Worm (Caenorhabditis elegans) whole organism, midembryonic: Measurements from ENCODE around the gene molo-1.

Experiments used
- T22C8.4 ChIP-seq: fragments of 200-800 bp; sonication (Bioruptor generic); IDR thresholded peaks from 2 replicates; pipeline ENCODE4 v1.3.6; 2022; ENCODE audit warnings: missing genetic modification characterization, missing compliant biosample characterization
- cog-1 ChIP-seq: sonication (generic microtip); optimal IDR thresholded peaks from 2 replicates; lab custom pipeline; 2016; ENCODE audit warnings: missing genetic modification characterization, missing compliant biosample characterization
- flt-1 ChIP-seq: fragments of 200-800 bp; sonication (Bioruptor generic); IDR thresholded peaks from 2 replicates; pipeline ENCODE4 v1.3.6; 2022; ENCODE audit warnings: missing genetic modification characterization, missing compliant biosample characterization
- klf-2 ChIP-seq: fragments of 200-800 bp; sonication (Bioruptor generic); conservative IDR thresholded peaks from 2 replicates; pipeline ENCODE4 v1.3.6; 2022; ENCODE audit warnings: missing genetic modification reagents, missing genetic modification characterization, missing compliant biosample characterization
- med-1 ChIP-seq: sonication (generic microtip); optimal IDR thresholded peaks from 2 replicates; lab custom pipeline; 2017; ENCODE audit warnings: missing genetic modification characterization, mild to moderate bottlenecking, missing compliant biosample characterization, antibody characterized with exemption, missing genetic modification reagents; ENCODE audit not compliant: insufficient read depth
- ref-1 ChIP-seq: fragments of 200-800 bp; sonication (Bioruptor generic); conservative IDR thresholded peaks from 2 replicates; pipeline ENCODE4 v1.3.6; 2022; ENCODE audit warnings: missing genetic modification reagents, missing genetic modification characterization, missing compliant biosample characterization
- tab-1 ChIP-seq: fragments of 200-800 bp; sonication (Bioruptor generic); IDR thresholded peaks from 2 replicates; pipeline ENCODE4 v1.3.6; 2022; ENCODE audit warnings: missing genetic modification characterization, missing compliant biosample characterization
- ztf-23 ChIP-seq: fragments of 200-800 bp; sonication (Bioruptor generic); IDR thresholded peaks from 2 replicates; pipeline ENCODE4 v1.3.6; 2022; ENCODE audit warnings: missing genetic modification reagents, missing genetic modification characterization, missing compliant biosample characterization
- ztf-29 ChIP-seq: fragments of 200-800 bp; sonication (Bioruptor generic); IDR thresholded peaks from 2 replicates; pipeline ENCODE4 v1.3.6; 2022; ENCODE audit warnings: missing genetic modification reagents, missing genetic modification characterization, missing compliant biosample characterization

Gene molo-1

DNA sequence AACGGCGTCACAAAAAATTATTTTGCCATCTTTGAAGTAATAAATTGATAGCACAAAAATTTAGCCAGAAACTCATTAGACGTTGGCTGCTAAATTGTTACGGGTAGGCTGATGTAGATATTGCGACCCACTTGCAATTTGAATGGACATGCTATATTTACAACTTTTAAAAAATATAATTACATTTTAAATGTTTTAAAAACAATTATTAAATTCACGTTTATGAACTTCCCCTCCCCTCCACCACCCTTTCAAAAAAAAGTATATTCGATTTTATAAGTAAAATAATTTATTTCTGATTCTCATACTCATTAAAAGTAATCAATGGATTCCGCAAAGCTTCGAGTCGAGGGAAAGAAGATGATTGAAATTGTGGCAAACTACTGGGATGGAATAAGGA lies 40.9 kb downstream of the molo-1 start, which contains the start of gene basl-1:
Gene basl-1, plus strand, starts transcription at position 301 of the 400 bp plus-strand sequence.
- no peak for TF ChIP-seq med-1 (GFP tag; lab: Kevin White, UChicago)
- TF ChIP-seq flt-1: no peak

ce11 chrIII:5615675-5616074 lies 41.9 kb downstream of the molo-1 start:
- no peak for TF ChIP-seq klf-2 (GFP tag; lab: Robert Waterston, UW)
- TF ChIP-seq ref-1 (GFP tag; lab: Robert Waterston, UW): no peak
- no peak for TF ChIP-seq cog-1 (tag; lab: Kevin White, UChicago)
- TF ChIP-seq flt-1: no peak
- TF ChIP-seq ztf-29 (GFP tag; lab: Robert Waterston, UW): no peak
- no peak for TF ChIP-seq med-1 (GFP tag; lab: Kevin White, UChicago)
- no peak for TF ChIP-seq T22C8.4 (GFP tag; lab: Robert Waterston, UW)
- no peak for TF ChIP-seq ztf-23 (GFP tag; lab: Robert Waterston, UW)
- TF ChIP-seq tab-1: no peak

DNA sequence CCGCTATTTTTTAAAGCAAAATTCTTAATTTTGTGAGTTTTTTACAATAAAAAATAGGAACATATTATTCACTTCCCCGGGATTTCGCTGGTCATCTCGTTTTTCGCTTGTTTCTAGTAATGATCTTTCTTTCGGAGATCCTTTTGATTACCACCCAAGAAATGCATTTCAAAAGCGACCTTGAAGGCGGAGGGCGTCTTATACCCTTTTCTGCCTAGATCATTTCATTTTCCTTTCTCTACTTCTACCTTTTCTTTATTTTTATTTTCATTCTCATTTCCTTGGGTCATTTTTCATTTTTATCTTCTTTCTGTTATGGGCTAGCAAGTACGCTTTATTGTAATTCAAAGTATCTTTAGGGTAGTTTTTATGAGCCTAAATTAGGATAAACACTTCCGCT lies 46.4 kb downstream of the molo-1 start:
- TF ChIP-seq cog-1 (tag; lab: Kevin White, UChicago) (no peak), ztf-23 (GFP tag; lab: Robert Waterston, UW) (no peak), ref-1 (GFP tag; lab: Robert Waterston, UW) (no peak), tab-1 (no peak), flt-1 (no peak), T22C8.4 (GFP tag; lab: Robert Waterston, UW) (no peak), med-1 (GFP tag; lab: Kevin White, UChicago) (no peak), ztf-29 (GFP tag; lab: Robert Waterston, UW) (no peak), klf-2 (GFP tag; lab: Robert Waterston, UW) (no peak)

DNA sequence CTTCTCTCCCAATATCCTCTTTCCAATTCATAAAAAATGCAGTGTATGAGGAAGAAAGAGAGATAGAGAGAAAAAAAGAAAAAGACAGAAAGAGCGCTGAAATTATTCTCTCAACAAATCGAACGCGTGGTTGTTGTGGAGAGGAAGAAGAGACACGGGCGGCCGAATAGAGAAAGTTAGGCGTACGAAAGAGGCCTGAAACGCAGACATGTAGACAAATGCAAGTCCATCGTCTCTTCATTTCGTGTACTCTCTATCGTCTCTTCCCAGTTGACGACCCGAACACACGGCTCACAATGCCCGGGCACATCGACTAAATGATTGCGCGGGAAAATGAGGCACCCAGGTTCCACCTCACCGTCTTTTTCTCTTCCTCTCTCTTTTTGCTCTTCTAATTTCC lies 47.4 kb downstream of the molo-1 start:
- TF ChIP-seq ztf-29 (GFP tag; lab: Robert Waterston, UW) (no peak), cog-1 (tag; lab: Kevin White, UChicago) (peak; percentile 53)

ce11 chrIII:5622232-5623009 lies 48.6 kb downstream of the molo-1 start:
- no peak for TF ChIP-seq T22C8.4 (GFP tag; lab: Robert Waterston, UW)
- no peak for TF ChIP-seq med-1 (GFP tag; lab: Kevin White, UChicago)
- no peak for TF ChIP-seq ztf-23 (GFP tag; lab: Robert Waterston, UW)
- TF ChIP-seq tab-1: no peak
- TF ChIP-seq ztf-29 (GFP tag; lab: Robert Waterston, UW): no peak

- no peak for TF ChIP-seq cog-1 (tag; lab: Kevin White, UChicago)
- TF ChIP-seq ztf-29 (GFP tag; lab: Robert Waterston, UW): no peak
- TF ChIP-seq med-1 (GFP tag; lab: Kevin White, UChicago): no peak
- TF ChIP-seq tab-1: no peak
- TF ChIP-seq ztf-23 (GFP tag; lab: Robert Waterston, UW): no peak
- no peak for TF ChIP-seq klf-2 (GFP tag; lab: Robert Waterston, UW)
Measured at ce11 chrIII:5623418-5623817, 49.6 kb downstream of the molo-1 start.

DNA sequence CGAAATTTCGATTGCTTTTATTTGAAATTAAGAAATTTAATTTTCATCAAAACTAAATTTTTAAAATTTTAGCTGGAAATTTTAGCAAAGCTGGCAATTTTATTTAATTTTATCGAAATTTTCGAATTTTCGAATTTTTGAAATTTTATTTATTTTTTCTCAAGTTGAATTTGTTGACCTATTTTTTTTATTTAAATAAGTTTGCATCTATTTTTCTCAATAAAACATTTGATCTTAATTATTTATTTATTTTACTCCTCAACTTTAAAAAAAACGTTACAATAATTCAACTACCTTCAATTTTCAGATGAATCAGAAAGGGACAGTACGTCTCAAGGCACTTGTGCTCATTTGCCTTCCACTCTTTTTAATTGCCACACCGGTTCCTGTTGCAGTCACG lies 51.0 kb downstream of the molo-1 start, which contains the start of gene daf-4:
Gene daf-4, plus strand, starts transcription at position 301 of the 400 bp plus-strand sequence.
- TF ChIP-seq ztf-29 (GFP tag; lab: Robert Waterston, UW): no peak
- TF ChIP-seq med-1 (GFP tag; lab: Kevin White, UChicago): no peak
- no peak for TF ChIP-seq cog-1 (tag; lab: Kevin White, UChicago)
- TF ChIP-seq klf-2 (GFP tag; lab: Robert Waterston, UW): no peak
- TF ChIP-seq T22C8.4 (GFP tag; lab: Robert Waterston, UW): no peak
- no peak for TF ChIP-seq ref-1 (GFP tag; lab: Robert Waterston, UW)
